Fruit fly (Drosophila melanogaster) whole organism, embryonic: ENCODE data around the gene mRpL24.
A peak's percentile ranks its signal among the peaks of the same experiment; 100 is the strongest.

ENCODE experiments used
- CG10209 ChIP-seq: fragments of 200-800 bp; sonication (Bioruptor generic); optimal IDR thresholded peaks from 3 replicates; lab custom pipeline; 2017; ENCODE audit warnings: missing biosample characterization, mild to moderate bottlenecking, missing genetic modification characterization, missing genetic modification reagents
- CG10462 ChIP-seq: fragments of 200-800 bp; sonication (Bioruptor generic); optimal IDR thresholded peaks from 2 replicates; lab custom pipeline; 2016; ENCODE audit warnings: missing biosample characterization, missing genetic modification characterization
- CG10959 ChIP-seq: fragments of 200-800 bp; sonication (Bioruptor generic); IDR thresholded peaks from 2 replicates; pipeline ENCODE4 v1.3.6; 2022; ENCODE audit warnings: missing biosample characterization, missing genetic modification characterization
- CG12236 ChIP-seq: fragments of 200-800 bp; sonication (Bioruptor generic); optimal IDR thresholded peaks from 2 replicates; lab custom pipeline; 2016; ENCODE audit warnings: missing biosample characterization, missing genetic modification characterization
- CG12659 ChIP-seq: fragments of 200-800 bp; sonication (Bioruptor generic); optimal IDR thresholded peaks from 3 replicates; lab custom pipeline; 2017; ENCODE audit warnings: mild to moderate bottlenecking, missing biosample characterization, missing genetic modification reagents, missing genetic modification characterization
- CG14014 ChIP-seq: fragments of 200-800 bp; sonication (Bioruptor generic); IDR thresholded peaks from 2 replicates; pipeline ENCODE4 v1.3.6; 2022; ENCODE audit warnings: missing biosample characterization, missing genetic modification characterization
- CG14860 ChIP-seq: fragments of 200-800 bp; sonication (Bioruptor generic); IDR thresholded peaks from 3 replicates; pipeline ENCODE4 v1.3.6; 2022; ENCODE audit warnings: missing biosample characterization, missing genetic modification characterization; ENCODE audit not compliant: partially characterized antibody
- CG18262 ChIP-seq: fragments of 200-800 bp; optimal IDR thresholded peaks from 3 replicates; lab custom pipeline; 2019; ENCODE audit warnings: missing biosample characterization, mild to moderate bottlenecking, missing genetic modification characterization, moderate library complexity
- CG2889 ChIP-seq: fragments of 200-800 bp; sonication (Bioruptor generic); IDR thresholded peaks from 3 replicates; pipeline ENCODE4 v1.3.6; 2022; ENCODE audit warnings: missing biosample characterization, missing genetic modification characterization
- CG30403 ChIP-seq: fragments of 200-800 bp; sonication (Bioruptor generic); optimal IDR thresholded peaks from 3 replicates; lab custom pipeline; 2016; ENCODE audit warnings: missing biosample characterization, missing genetic modification characterization
- CG4617 ChIP-seq: fragments of 200-800 bp; sonication (Bioruptor generic); optimal IDR thresholded peaks from 3 replicates; lab custom pipeline; 2016; ENCODE audit warnings: missing biosample characterization, missing genetic modification characterization, borderline replicate concordance
- CG5180 ChIP-seq: fragments of 200-800 bp; sonication (Bioruptor generic); optimal IDR thresholded peaks from 3 replicates; lab custom pipeline; 2017; ENCODE audit warnings: missing biosample characterization, missing genetic modification characterization, mild to moderate bottlenecking, moderate library complexity, missing genetic modification reagents
- CG6854 ChIP-seq: fragments of 200-800 bp; sonication (Bioruptor generic); optimal IDR thresholded peaks from 3 replicates; lab custom pipeline; 2017; ENCODE audit warnings: missing biosample characterization, mild to moderate bottlenecking, missing genetic modification characterization
- CG8281 ChIP-seq: fragments of 200-800 bp; sonication (Bioruptor generic); optimal IDR thresholded peaks from 2 replicates; lab custom pipeline; 2018; ENCODE audit warnings: missing biosample characterization, mild to moderate bottlenecking, missing genetic modification characterization, moderate library complexity
- CG8944 ChIP-seq: fragments of 200-800 bp; sonication (Bioruptor generic); optimal IDR thresholded peaks from 3 replicates; lab custom pipeline; 2016; ENCODE audit warnings: missing biosample characterization, missing genetic modification characterization
- CG9876 ChIP-seq: fragments of 200-800 bp; sonication (Bioruptor generic); optimal IDR thresholded peaks from 2 replicates; lab custom pipeline; 2016; ENCODE audit warnings: missing biosample characterization, missing genetic modification characterization
- Dad ChIP-seq: fragments of 200-800 bp; sonication (Bioruptor generic); optimal IDR thresholded peaks from 3 replicates; lab custom pipeline; 2016; ENCODE audit warnings: missing biosample characterization, missing genetic modification characterization
- Hmr ChIP-seq: fragments of 200-800 bp; sonication (Bioruptor generic); optimal IDR thresholded peaks from 3 replicates; lab custom pipeline; 2017; ENCODE audit warnings: mild to moderate bottlenecking, missing biosample characterization, missing genetic modification reagents, missing genetic modification characterization
- Hr3 ChIP-seq: fragments of 200-800 bp; sonication (Bioruptor generic); optimal IDR thresholded peaks from 3 replicates; lab custom pipeline; 2016; ENCODE audit warnings: missing biosample characterization, missing genetic modification characterization
- MTF-1 ChIP-seq: fragments of 200-800 bp; sonication (Bioruptor generic); optimal IDR thresholded peaks from 2 replicates; lab custom pipeline; 2018; ENCODE audit warnings: missing biosample characterization, mild to moderate bottlenecking, missing genetic modification characterization, borderline replicate concordance
- NC2α ChIP-seq: fragments of 200-800 bp; sonication (Bioruptor generic); optimal IDR thresholded peaks from 2 replicates; lab custom pipeline; 2016; ENCODE audit warnings: missing biosample characterization, missing genetic modification characterization
- Opbp ChIP-seq: fragments of 200-800 bp; sonication (Bioruptor generic); IDR thresholded peaks from 3 replicates; pipeline ENCODE4 v1.3.6; 2022; ENCODE audit warnings: missing biosample characterization, missing genetic modification characterization; ENCODE audit not compliant: partially characterized antibody
- Optix ChIP-seq: fragments of 200-800 bp; sonication (Bioruptor generic); IDR thresholded peaks from 3 replicates; pipeline ENCODE4 v1.3.6; 2022; ENCODE audit warnings: missing biosample characterization, missing genetic modification characterization
- Pdp1 ChIP-seq, 2 experiments: fragments of 200-800 bp; sonication (Bioruptor generic); optimal IDR thresholded peaks; 3 replicates each; lab custom pipeline; 2016; ENCODE audit warnings: missing biosample characterization in 2 of 2, missing genetic modification characterization in 2 of 2, mild to moderate bottlenecking in 1 of 2, moderate library complexity in 1 of 2
- Ptx1 ChIP-seq: fragments of 200-800 bp; sonication (Bioruptor generic); IDR thresholded peaks from 2 replicates; pipeline ENCODE4 v1.3.6; 2022; ENCODE audit warnings: missing biosample characterization, missing genetic modification characterization
- Ssrp ChIP-seq: fragments of 200-800 bp; sonication (Bioruptor generic); optimal IDR thresholded peaks from 2 replicates; lab custom pipeline; 2018; ENCODE audit warnings: missing biosample characterization, mild to moderate bottlenecking, missing genetic modification characterization, moderate library complexity
- ato ChIP-seq: fragments of 200-800 bp; sonication (Bioruptor generic); IDR thresholded peaks from 2 replicates; pipeline ENCODE4 v1.3.6; 2022; ENCODE audit warnings: missing biosample characterization, missing genetic modification characterization; ENCODE audit not compliant: partially characterized antibody
- bab2 ChIP-seq: fragments of 200-800 bp; sonication (Bioruptor generic); optimal IDR thresholded peaks from 2 replicates; lab custom pipeline; 2016; ENCODE audit warnings: missing biosample characterization, missing genetic modification characterization
- bcd ChIP-seq: fragments of 200-800 bp; sonication (Bioruptor generic); optimal IDR thresholded peaks from 2 replicates; lab custom pipeline; 2017; ENCODE audit warnings: missing biosample characterization, mild to moderate bottlenecking, missing genetic modification characterization
- bsh ChIP-seq, 2 experiments: fragments of 200-800 bp; sonication (Bioruptor generic); optimal IDR thresholded peaks; 2 replicates each; lab custom pipeline; 2017 to 2018; ENCODE audit warnings: mild to moderate bottlenecking in 2 of 2, missing biosample characterization in 2 of 2, missing genetic modification characterization in 2 of 2, moderate library complexity in 1 of 2
- cg ChIP-seq: fragments of 200-800 bp; sonication (Bioruptor generic); optimal IDR thresholded peaks from 3 replicates; lab custom pipeline; 2019; ENCODE audit warnings: missing biosample characterization, mild to moderate bottlenecking, missing genetic modification characterization, moderate library complexity
- chn ChIP-seq: fragments of 200-800 bp; sonication (Bioruptor generic); optimal IDR thresholded peaks from 2 replicates; lab custom pipeline; 2016; ENCODE audit warnings: missing biosample characterization, missing genetic modification characterization
- crp ChIP-seq, 2 experiments: fragments of 200-800 bp; sonication (Bioruptor generic); optimal IDR thresholded peaks; 2 replicates in 1 of 2; 3 replicates in 1 of 2; lab custom pipeline; 2017; ENCODE audit warnings: missing biosample characterization in 2 of 2, missing genetic modification characterization in 2 of 2, mild to moderate bottlenecking in 1 of 2, moderate library complexity in 1 of 2
- danr ChIP-seq: fragments of 200-800 bp; sonication (Bioruptor generic); IDR thresholded peaks from 2 replicates; pipeline ENCODE4 v1.3.6; 2022; ENCODE audit warnings: missing biosample characterization, missing genetic modification characterization
- dysf ChIP-seq: fragments of 200-800 bp; sonication (Bioruptor generic); IDR thresholded peaks from 3 replicates; pipeline ENCODE4 v1.3.6; 2022; ENCODE audit warnings: missing biosample characterization, missing genetic modification characterization
- exex ChIP-seq: fragments of 200-800 bp; sonication (Bioruptor generic); optimal IDR thresholded peaks from 4 replicates; lab custom pipeline; 2018; ENCODE audit warnings: missing biosample characterization, mild to moderate bottlenecking, missing genetic modification characterization, moderate library complexity
- gcm ChIP-seq: fragments of 200-800 bp; sonication (Bioruptor generic); optimal IDR thresholded peaks from 2 replicates; lab custom pipeline; 2019; ENCODE audit warnings: missing biosample characterization, mild to moderate bottlenecking, missing genetic modification characterization, moderate library complexity
- gem ChIP-seq: fragments of 200-800 bp; sonication (Bioruptor generic); optimal IDR thresholded peaks from 2 replicates; lab custom pipeline; 2019; ENCODE audit warnings: missing biosample characterization, mild to moderate bottlenecking, missing genetic modification characterization, moderate library complexity
- gro ChIP-seq: fragments of 200-800 bp; sonication (Bioruptor generic); optimal IDR thresholded peaks from 2 replicates; lab custom pipeline; 2016; ENCODE audit warnings: missing biosample characterization, missing genetic modification characterization
- gsb-n ChIP-seq: fragments of 200-800 bp; sonication (Bioruptor generic); optimal IDR thresholded peaks from 3 replicates; lab custom pipeline; 2018; ENCODE audit warnings: missing biosample characterization, mild to moderate bottlenecking, missing genetic modification characterization
- gt ChIP-seq: fragments of 200-800 bp; sonication (Bioruptor generic); IDR thresholded peaks from 2 replicates; pipeline ENCODE4 v1.3.6; 2022; ENCODE audit warnings: missing biosample characterization, missing genetic modification characterization
- pan ChIP-seq, 4 experiments: fragments of >200 bp in 3 of 4; fragments of 200-800 bp in 1 of 4; sonication (Bioruptor generic) in 1 of 4; optimal IDR thresholded peaks in 3 of 4; IDR thresholded peaks in 1 of 4; 2 replicates each; pipeline versions ENCODE4 v1.3.6 to Lab custom; 2017 to 2022; ENCODE audit warnings: missing biosample characterization in 2 of 4, missing genetic modification characterization in 2 of 4, mixed read lengths in 1 of 4
- psq ChIP-seq: fragments of 200-800 bp; sonication (Bioruptor generic); optimal IDR thresholded peaks from 2 replicates; lab custom pipeline; 2017; ENCODE audit warnings: missing biosample characterization, missing genetic modification characterization
- so ChIP-seq: fragments of 200-800 bp; sonication (Bioruptor generic); IDR thresholded peaks from 3 replicates; pipeline ENCODE4 v1.3.6; 2022; ENCODE audit warnings: missing biosample characterization, missing genetic modification characterization
- sob ChIP-seq: fragments of 200-800 bp; sonication (Bioruptor generic); IDR thresholded peaks from 2 replicates; pipeline ENCODE4 v1.3.6; 2022; ENCODE audit warnings: missing biosample characterization, missing genetic modification characterization
- stc ChIP-seq: fragments of 200-800 bp; sonication (Bioruptor generic); IDR thresholded peaks from 2 replicates; pipeline ENCODE4 v1.3.6; 2022; ENCODE audit warnings: missing biosample characterization, missing genetic modification characterization
- sug ChIP-seq: fragments of 200-800 bp; optimal IDR thresholded peaks from 2 replicates; lab custom pipeline; 2019; ENCODE audit warnings: missing biosample characterization, mild to moderate bottlenecking, missing genetic modification characterization, moderate library complexity
- unc-4 ChIP-seq: fragments of 200-800 bp; sonication (Bioruptor generic); IDR thresholded peaks from 2 replicates; pipeline ENCODE4 v1.3.6; 2022; ENCODE audit warnings: missing biosample characterization, missing genetic modification characterization; ENCODE audit not compliant: partially characterized antibody
- zf30C ChIP-seq: fragments of 200-800 bp; sonication (Bioruptor generic); optimal IDR thresholded peaks from 3 replicates; lab custom pipeline; 2018; ENCODE audit warnings: missing biosample characterization, mild to moderate bottlenecking, missing genetic modification characterization

The mRpL24 gene

dm6 chr2L:4907986-4908385 lies 37.2 kb downstream of the mRpL24 start (continued):
- peak; percentile 49; the same call in 1 of the 2 replicates for TF ChIP-seq CG14014
- TF ChIP-seq Ptx1 (GFP tag; lab: Robert Waterston, UW): peak; percentile 76
- peak; percentile 30 to 70 for TF ChIP-seq Pdp1 (GFP tag; optimal IDR thresholded peaks at IDR 0.05; lab: Kevin White, UChicago)
- TF ChIP-seq CG8944 (GFP tag; lab: Kevin White, UChicago): no peak
- TF ChIP-seq crp (GFP tag; optimal IDR thresholded peaks at IDR 0.05; lab: Kevin White, UChicago): peak in 1 of 2 experiments; percentile 1
- peak; percentile 11 for TF ChIP-seq CG4617 (GFP tag; lab: Kevin White, UChicago)
- TF ChIP-seq pan (optimal IDR thresholded peaks at IDR 0.05; lab: Kevin White, UChicago): no peak
- peak in 1 of 2 experiments; percentile 83 for TF ChIP-seq pan (GFP tag; optimal IDR thresholded peaks at IDR 0.05 in 1 of 2, IDR thresholded peaks at IDR 0.05 in 1 of 2)
- peak; percentile 59 for TF ChIP-seq CG8281 (tag; lab: Kevin White, UChicago)
- no peak for TF ChIP-seq cg
- TF ChIP-seq gcm (GFP tag; lab: Kevin White, UChicago): peak; percentile 83
- TF ChIP-seq CG12236 (GFP tag; lab: Kevin White, UChicago): no peak
- TF ChIP-seq CG2889 (GFP tag; lab: Robert Waterston, UW): peak; percentile 47; the same call in 1 of the 3 replicates
- no peak for TF ChIP-seq ato (GFP tag; lab: Robert Waterston, UW)
- peak; percentile 30 for TF ChIP-seq sug (tag; lab: Kevin White, UChicago)
- no peak for TF ChIP-seq NC2α
- TF ChIP-seq CG10462 (GFP tag; lab: Kevin White, UChicago): peak; percentile 64
- peak; percentile 12 for TF ChIP-seq zf30C (GFP tag; lab: Kevin White, UChicago)
- peak; percentile 67 for TF ChIP-seq Ssrp (tag; lab: Kevin White, UChicago)
- peak in 1 of 2 experiments; percentile 73 for TF ChIP-seq bsh (GFP tag; optimal IDR thresholded peaks at IDR 0.05; lab: Kevin White, UChicago)
- peak; percentile 86 for TF ChIP-seq stc (GFP tag; lab: Robert Waterston, UW)
- peak; percentile 56; the same call in 1 of the 2 replicates for TF ChIP-seq danr
- TF ChIP-seq Hmr: peak; percentile 44
- peak; percentile 31 for TF ChIP-seq bcd
- no peak for TF ChIP-seq CG9876 (GFP tag; lab: Kevin White, UChicago)
- no peak for TF ChIP-seq Opbp (GFP tag; lab: Robert Waterston, UW)
- no peak for TF ChIP-seq CG14860 (GFP tag; lab: Robert Waterston, UW)
- TF ChIP-seq so (GFP tag; lab: Robert Waterston, UW): peak; percentile 74; the same call in 2 of the 3 replicates
- peak; percentile 69 for TF ChIP-seq dysf (GFP tag; lab: Robert Waterston, UW)
- no peak for TF ChIP-seq chn (GFP tag; lab: Kevin White, UChicago)
- TF ChIP-seq Dad (GFP tag; lab: Kevin White, UChicago): peak; percentile 4
- peak; percentile 77 for TF ChIP-seq CG18262 (tag; lab: Kevin White, UChicago)
- peak; percentile 21 for TF ChIP-seq MTF-1 (GFP tag; lab: Kevin White, UChicago)
- TF ChIP-seq psq (GFP tag; lab: Kevin White, UChicago): peak; percentile 24
- peak; percentile 64 for TF ChIP-seq gsb-n
- TF ChIP-seq unc-4: no peak
- TF ChIP-seq sob: peak; percentile 77
- TF ChIP-seq CG10209 (GFP tag; lab: Kevin White, UChicago): peak; percentile 73
- TF ChIP-seq gt: no peak
- TF ChIP-seq exex (tag; lab: Kevin White, UChicago): peak; percentile 16
- peak; percentile 14 for TF ChIP-seq bab2 (GFP tag; lab: Kevin White, UChicago)
- peak; percentile 69 for TF ChIP-seq Hr3
- peak; percentile 70 for TF ChIP-seq CG12659 (GFP tag; lab: Kevin White, UChicago)
- peak; percentile 62 for TF ChIP-seq CG6854 (GFP tag; lab: Kevin White, UChicago)
- peak; percentile 54; the same call in 2 of the 3 replicates for TF ChIP-seq Optix (GFP tag; lab: Robert Waterston, UW)
- TF ChIP-seq gro: no peak
- TF ChIP-seq CG10959: no peak
- TF ChIP-seq CG5180 (GFP tag; lab: Kevin White, UChicago): peak; percentile 75
- peak; percentile 69 for TF ChIP-seq CG30403 (GFP tag; lab: Kevin White, UChicago)
- TF ChIP-seq gem (tag; lab: Kevin White, UChicago): peak; percentile 90
